Fruit fly (Drosophila melanogaster) whole organism, prepupa: ENCODE results near the gene Sse.
A peak's percentile ranks its signal among the peaks of the same experiment; 100 is the strongest.

Source experiments
- CG11762 ChIP-seq: fragments of 200-800 bp; sonication (Bioruptor generic); optimal IDR thresholded peaks from 3 replicates; lab custom pipeline; 2016; ENCODE audit warnings: missing biosample characterization, missing genetic modification characterization; ENCODE audit not compliant: insufficient read depth
- CG11902 ChIP-seq: fragments of 200-800 bp; sonication (Bioruptor generic); optimal IDR thresholded peaks from 3 replicates; lab custom pipeline; 2016; ENCODE audit warnings: missing biosample characterization, missing genetic modification characterization
- CG6276 ChIP-seq: fragments of 200-800 bp; sonication (Bioruptor generic); optimal IDR thresholded peaks from 2 replicates; lab custom pipeline; 2017; ENCODE audit warnings: missing biosample characterization, mild to moderate bottlenecking, missing genetic modification characterization
- CG6792 ChIP-seq: fragments of 200-800 bp; sonication (Bioruptor generic); optimal IDR thresholded peaks from 3 replicates; lab custom pipeline; 2016; ENCODE audit warnings: missing biosample characterization, missing genetic modification characterization
- CG6808 ChIP-seq: fragments of 200-800 bp; sonication (Bioruptor generic); optimal IDR thresholded peaks from 3 replicates; lab custom pipeline; 2017; ENCODE audit warnings: missing biosample characterization, missing genetic modification characterization, mild to moderate bottlenecking, moderate library complexity, missing genetic modification reagents
- Eip75B ChIP-seq: fragments of 200-800 bp; sonication (Bioruptor generic); optimal IDR thresholded peaks from 3 replicates; lab custom pipeline; 2016; ENCODE audit warnings: missing biosample characterization, missing genetic modification characterization
- Gug ChIP-seq: fragments of 200-800 bp; sonication (Bioruptor generic); IDR thresholded peaks from 2 replicates; pipeline ENCODE4 v1.3.6; 2022; ENCODE audit warnings: missing biosample characterization, missing genetic modification characterization
- Hr38 ChIP-seq: sonication (Bioruptor generic); optimal IDR thresholded peaks from 2 replicates; lab custom pipeline; 2016; ENCODE audit warnings: missing biosample characterization, missing genetic modification characterization
- Met ChIP-seq: fragments of 200-800 bp; sonication (Bioruptor generic); optimal IDR thresholded peaks from 3 replicates; lab custom pipeline; 2016; ENCODE audit warnings: missing biosample characterization, missing genetic modification characterization
- svp ChIP-seq: fragments of 200-800 bp; sonication (Bioruptor generic); peaks from one replicate; lab custom pipeline; 2016; ENCODE audit warnings: missing biosample characterization, missing genetic modification characterization

- TF ChIP-seq CG6276 (GFP tag; lab: Kevin White, UChicago) = no peak
- no peak for TF ChIP-seq CG11762 (GFP tag; lab: Kevin White, UChicago)
- TF ChIP-seq Met (GFP tag; lab: Kevin White, UChicago) = no peak
- TF ChIP-seq Gug = no peak
- TF ChIP-seq CG6808 (GFP tag; lab: Kevin White, UChicago) = no peak
- TF ChIP-seq Hr38 (GFP tag; lab: Kevin White, UChicago) = no peak
- TF ChIP-seq Eip75B (GFP tag; lab: Kevin White, UChicago) = no peak
- no peak for TF ChIP-seq CG11902
- peak; percentile 42 for TF ChIP-seq svp
- TF ChIP-seq CG6792 (GFP tag; lab: Kevin White, UChicago) = no peak
These were observed 6.9 kb downstream of the Sse start for dm6 chr3L:5654955-5655750.
